Fruit fly (Drosophila melanogaster) whole organism: ENCODE measurements around the gene CG15465.

Experiments used
- CG8478 ChIP-seq: fragments of >200 bp; optimal IDR thresholded peaks from 2 replicates; lab custom pipeline; 2018; ENCODE audit warnings: inconsistent platforms
- Dll ChIP-seq: fragments of >200 bp; optimal IDR thresholded peaks from 2 replicates; lab custom pipeline; 2017
- EcR ChIP-seq, 2 experiments: fragments of >200 bp; optimal IDR thresholded peaks; 2 replicates each; lab custom pipeline; 2017; ENCODE audit warnings: missing biosample characterization in 2 of 2, missing genetic modification characterization in 2 of 2, missing genetic modification reagents in 2 of 2
- psq ChIP-seq: fragments of >200 bp; optimal IDR thresholded peaks from 2 replicates; lab custom pipeline; 2017

dm6 chrX:5055011-5055410 lies 30.5 kb upstream of the CG15465 start:
- TF ChIP-seq Dll (no peak), EcR (GFP tag; optimal IDR thresholded peaks at IDR 0.05; lab: Kevin White, UChicago) (no peak), psq (lab: Kevin White, UChicago) (no peak), CG8478 (lab: Kevin White, UChicago) (no peak)
